Fruit fly (Drosophila melanogaster): ENCODE results near the gene CG15740.

Gene CG15740

dm6 chrX:11868866-11869265, 23.0 kb upstream of the CG15740 start, which contains the start of the genes Nrd1 and CG1847:
TSS of gene Nrd1 (minus strand) at chrX:11868893.
TSS of gene CG1847 (plus strand) at chrX:11869170.
- no peak for TF ChIP-seq CG8478 (optimal IDR thresholded peaks at IDR 0.05)
- TF ChIP-seq CTCF (optimal IDR thresholded peaks at IDR 0.05): no peak

- TF ChIP-seq CG8478 (optimal IDR thresholded peaks at IDR 0.05) (no peak), CTCF (optimal IDR thresholded peaks at IDR 0.05) (no peak)
Measured at dm6 chrX:11858439-11858813, 12.5 kb upstream of the CG15740 start.

dm6 chrX:11857522-11858438, 11.9 kb upstream of the CG15740 start:
- TF ChIP-seq CTCF (optimal IDR thresholded peaks at IDR 0.05) (no peak), CG8478 (optimal IDR thresholded peaks at IDR 0.05) (no peak)

dm6 chrX:11856867-11857266, 11.0 kb upstream of the CG15740 start:
- TF ChIP-seq CTCF (optimal IDR thresholded peaks at IDR 0.05) (no peak), CG8478 (optimal IDR thresholded peaks at IDR 0.05) (no peak)

dm6 chrX:11855950-11856349, 10.1 kb upstream of the CG15740 start:
- no peak for TF ChIP-seq CG8478 (optimal IDR thresholded peaks at IDR 0.05)
- TF ChIP-seq CTCF (optimal IDR thresholded peaks at IDR 0.05): no peak

dm6 chrX:11854758-11855465, 9.0 kb upstream of the CG15740 start, which contains the start of the genes CG10347 and ATP7:
TSS of gene CG10347 (minus strand) at chrX:11854931.
TSS of gene ATP7 (plus strand) at chrX:11855022.
- TF ChIP-seq CTCF (optimal IDR thresholded peaks at IDR 0.05) (no peak), CG8478 (optimal IDR thresholded peaks at IDR 0.05) (no peak)

- TF ChIP-seq CG8478 (optimal IDR thresholded peaks at IDR 0.05) (no peak), CTCF (optimal IDR thresholded peaks at IDR 0.05) (peak; percentile 32 to 39)
Measured at dm6 chrX:11852310-11852709, 6.4 kb upstream of the CG15740 start, which contains the start of gene p24-1. TSS of gene p24-1 (minus strand) at chrX:11852530.

dm6 chrX:11849267-11849666, 3.4 kb upstream of the CG15740 start:
- TF ChIP-seq CG8478 (optimal IDR thresholded peaks at IDR 0.05) (no peak), CTCF (optimal IDR thresholded peaks at IDR 0.05) (no peak)

dm6 chrX:11848507-11849264, 2.8 kb upstream of the CG15740 start:
- TF ChIP-seq CG8478 (optimal IDR thresholded peaks at IDR 0.05) (no peak), CTCF (optimal IDR thresholded peaks at IDR 0.05) (no peak)

- TF ChIP-seq CG8478 (optimal IDR thresholded peaks at IDR 0.05) (no peak), CTCF (optimal IDR thresholded peaks at IDR 0.05) (no peak)
Measured at dm6 chrX:11841702-11842378, 4.1 kb downstream of the CG15740 start.

- TF ChIP-seq CTCF (optimal IDR thresholded peaks at IDR 0.05) (no peak), CG8478 (optimal IDR thresholded peaks at IDR 0.05) (no peak)
Measured at dm6 chrX:11839308-11839707, 6.6 kb downstream of the CG15740 start, which contains the start of gene Cyp28c1. TSS of gene Cyp28c1 (plus strand) at chrX:11839608.

- TF ChIP-seq CG8478 (optimal IDR thresholded peaks at IDR 0.05) (no peak), CTCF (optimal IDR thresholded peaks at IDR 0.05) (no peak)
Measured at dm6 chrX:11837926-11838325, 8.0 kb downstream of the CG15740 start, which contains the start of gene CG15741. TSS of gene CG15741 (minus strand) at chrX:11838026.

dm6 chrX:11828336-11829007, 17.4 kb downstream of the CG15740 start:
- no peak for TF ChIP-seq CG8478 (optimal IDR thresholded peaks at IDR 0.05)
- TF ChIP-seq CTCF (optimal IDR thresholded peaks at IDR 0.05): no peak

- TF ChIP-seq CTCF (optimal IDR thresholded peaks at IDR 0.05) (no peak), CG8478 (optimal IDR thresholded peaks at IDR 0.05) (no peak)
Measured at dm6 chrX:11823003-11823402, 22.9 kb downstream of the CG15740 start.

All from S2 (cell line).